Worm (Caenorhabditis elegans) whole organism, L4 larva: ENCODE measurements around the gene srw-119.

Source experiments
- fos-1 ChIP-seq: fragments of 150-350 bp; optimal IDR thresholded peaks from 2 replicates; lab custom pipeline; 2014; ENCODE audit warnings: missing biosample characterization, missing genetic modification characterization
- skn-1 ChIP-seq: fragments of 150-350 bp; optimal IDR thresholded peaks from 2 replicates; lab custom pipeline; 2014; ENCODE audit warnings: missing biosample characterization, missing genetic modification characterization

- no peak for TF ChIP-seq fos-1 (tag; lab: Kevin White, UChicago)
- no peak for TF ChIP-seq skn-1
Observed at ce11 chrV:2999736-3000135, at the start of gene srw-119.
